Fruit fly (Drosophila melanogaster) whole organism, embryonic: ENCODE results near the gene Gmap.
A peak's percentile ranks its signal among the peaks of the same experiment; 100 is the strongest.

ENCODE experiments used
- Bgb ChIP-seq: fragments of 200-800 bp; sonication (Bioruptor generic); IDR thresholded peaks from 2 replicates; pipeline ENCODE4 v1.3.6; 2022; ENCODE audit warnings: missing biosample characterization, missing genetic modification characterization; ENCODE audit not compliant: partially characterized antibody
- C15 ChIP-seq: fragments of 200-800 bp; sonication (Bioruptor generic); IDR thresholded peaks from 3 replicates; pipeline ENCODE4 v1.3.6; 2022; ENCODE audit warnings: missing biosample characterization, missing genetic modification characterization
- CG10321 ChIP-seq: fragments of 200-800 bp; sonication (Bioruptor generic); IDR thresholded peaks from 2 replicates; pipeline ENCODE4 v1.3.6; 2022; ENCODE audit warnings: missing biosample characterization, missing genetic modification characterization
- CG10543 ChIP-seq: fragments of 200-800 bp; sonication (Bioruptor generic); optimal IDR thresholded peaks from 3 replicates; lab custom pipeline; 2017; ENCODE audit warnings: missing biosample characterization, mild to moderate bottlenecking, missing genetic modification characterization, moderate library complexity
- CG12071 ChIP-seq: fragments of 200-800 bp; sonication (Bioruptor generic); optimal IDR thresholded peaks from 3 replicates; lab custom pipeline; 2018; ENCODE audit warnings: missing biosample characterization, mild to moderate bottlenecking, missing genetic modification characterization
- CG12391 ChIP-seq: fragments of 200-800 bp; sonication (Bioruptor generic); optimal IDR thresholded peaks from 3 replicates; lab custom pipeline; 2018; ENCODE audit warnings: missing biosample characterization, mild to moderate bottlenecking, missing genetic modification characterization, moderate library complexity
- CG13424 ChIP-seq: fragments of 200-800 bp; sonication (Bioruptor generic); optimal IDR thresholded peaks from 2 replicates; lab custom pipeline; 2019; ENCODE audit warnings: missing biosample characterization, mild to moderate bottlenecking, missing genetic modification characterization, moderate library complexity
- CG14441 ChIP-seq: fragments of 200-800 bp; sonication (Bioruptor generic); IDR thresholded peaks from 2 replicates; pipeline ENCODE4 v1.3.6; 2022; ENCODE audit warnings: missing biosample characterization, missing genetic modification characterization
- CG14667 ChIP-seq: fragments of 200-800 bp; sonication (Bioruptor generic); IDR thresholded peaks from 2 replicates; pipeline ENCODE4 v1.3.6; 2022; ENCODE audit warnings: missing biosample characterization, missing genetic modification characterization
- CG1602 ChIP-seq: fragments of 200-800 bp; sonication (Bioruptor generic); optimal IDR thresholded peaks from 3 replicates; lab custom pipeline; 2016; ENCODE audit warnings: missing biosample characterization, missing genetic modification characterization
- CG1603 ChIP-seq: fragments of 200-800 bp; sonication (Bioruptor generic); optimal IDR thresholded peaks from 2 replicates; lab custom pipeline; 2019; ENCODE audit warnings: missing biosample characterization, mild to moderate bottlenecking, missing genetic modification characterization, moderate library complexity
- CG16863 ChIP-seq: fragments of 200-800 bp; sonication (Bioruptor generic); optimal IDR thresholded peaks from 3 replicates; lab custom pipeline; 2016; ENCODE audit warnings: missing biosample characterization, missing genetic modification characterization
- CG2678 ChIP-seq: fragments of 200-800 bp; sonication (Bioruptor generic); optimal IDR thresholded peaks from 3 replicates; lab custom pipeline; 2019; ENCODE audit warnings: missing biosample characterization, mild to moderate bottlenecking, missing genetic modification characterization, moderate library complexity
- CG30431 ChIP-seq: fragments of 200-800 bp; sonication (Bioruptor generic); optimal IDR thresholded peaks from 2 replicates; lab custom pipeline; 2017; ENCODE audit warnings: missing biosample characterization, missing genetic modification characterization
- CG33557 ChIP-seq: fragments of 200-800 bp; sonication (Bioruptor generic); optimal IDR thresholded peaks from 2 replicates; lab custom pipeline; 2019; ENCODE audit warnings: missing biosample characterization, mild to moderate bottlenecking, missing genetic modification characterization, moderate library complexity
- CG4360 ChIP-seq: fragments of 200-800 bp; sonication (Bioruptor generic); IDR thresholded peaks from 2 replicates; pipeline ENCODE4 v1.3.6; 2022; ENCODE audit warnings: missing biosample characterization, missing genetic modification characterization
- CG6272 ChIP-seq: fragments of 200-800 bp; sonication (Bioruptor generic); IDR thresholded peaks from 2 replicates; pipeline ENCODE4 v1.3.6; 2022; ENCODE audit warnings: missing biosample characterization, missing genetic modification characterization
- CG6854 ChIP-seq: fragments of 200-800 bp; sonication (Bioruptor generic); optimal IDR thresholded peaks from 3 replicates; lab custom pipeline; 2017; ENCODE audit warnings: missing biosample characterization, mild to moderate bottlenecking, missing genetic modification characterization
- CG8924 ChIP-seq: fragments of 200-800 bp; optimal IDR thresholded peaks from 3 replicates; lab custom pipeline; 2019; ENCODE audit warnings: missing biosample characterization, mild to moderate bottlenecking, missing genetic modification characterization, moderate library complexity
- CG9727 ChIP-seq: fragments of 200-800 bp; sonication (Bioruptor generic); optimal IDR thresholded peaks from 3 replicates; lab custom pipeline; 2017; ENCODE audit warnings: missing biosample characterization, mild to moderate bottlenecking, missing genetic modification characterization
- CkIIα-i1 ChIP-seq: fragments of 200-800 bp; sonication (Bioruptor generic); IDR thresholded peaks from 2 replicates; pipeline ENCODE4 v1.3.6; 2022; ENCODE audit warnings: missing biosample characterization, missing genetic modification characterization
- Gsc ChIP-seq: fragments of 200-800 bp; sonication (Bioruptor generic); IDR thresholded peaks from 2 replicates; pipeline ENCODE4 v1.3.6; 2022; ENCODE audit warnings: missing biosample characterization, missing genetic modification characterization
- H2.0 ChIP-seq: fragments of 200-800 bp; sonication (Bioruptor generic); IDR thresholded peaks from 2 replicates; pipeline ENCODE4 v1.3.6; 2022; ENCODE audit warnings: missing biosample characterization, missing genetic modification characterization
- HLH4C ChIP-seq: fragments of 200-800 bp; sonication (Bioruptor generic); IDR thresholded peaks from 3 replicates; pipeline ENCODE4 v1.3.6; 2022; ENCODE audit warnings: missing biosample characterization, missing genetic modification characterization; ENCODE audit not compliant: partially characterized antibody
- Hr51 ChIP-seq, 2 experiments: fragments of 200-800 bp; sonication (Bioruptor generic); optimal IDR thresholded peaks; 2 replicates in 1 of 2; 3 replicates in 1 of 2; lab custom pipeline; 2016 to 2018; ENCODE audit warnings: missing biosample characterization in 2 of 2, missing genetic modification characterization in 2 of 2, mild to moderate bottlenecking in 1 of 2, moderate library complexity in 1 of 2
- Lhr ChIP-seq: fragments of 200-800 bp; sonication (Bioruptor generic); optimal IDR thresholded peaks from 3 replicates; lab custom pipeline; 2017; ENCODE audit warnings: mild to moderate bottlenecking, missing biosample characterization, missing genetic modification reagents, missing genetic modification characterization
- MESR4 ChIP-seq: fragments of 200-800 bp; sonication (Bioruptor generic); optimal IDR thresholded peaks from 2 replicates; lab custom pipeline; 2018; ENCODE audit warnings: missing biosample characterization, mild to moderate bottlenecking, missing genetic modification characterization, moderate library complexity
- Med ChIP-seq: fragments of 200-800 bp; sonication (Bioruptor generic); peaks from one replicate; lab custom pipeline; 2016; ENCODE audit warnings: missing biosample characterization, missing genetic modification characterization, mild to moderate bottlenecking, inconsistent platforms, moderate library complexity
- NFAT ChIP-seq: fragments of 200-800 bp; sonication (Bioruptor generic); IDR thresholded peaks from 2 replicates; pipeline ENCODE4 v1.3.6; 2022; ENCODE audit warnings: missing biosample characterization, missing genetic modification characterization
- Nf-YA ChIP-seq: fragments of 200-800 bp; sonication (Bioruptor generic); IDR thresholded peaks from 2 replicates; pipeline ENCODE4 v1.3.6; 2022; ENCODE audit warnings: missing biosample characterization, missing genetic modification characterization
- Nf-YC ChIP-seq: fragments of 200-800 bp; optimal IDR thresholded peaks from 3 replicates; lab custom pipeline; 2019; ENCODE audit warnings: missing biosample characterization, mild to moderate bottlenecking, missing genetic modification characterization, moderate library complexity
- Opbp ChIP-seq: fragments of 200-800 bp; sonication (Bioruptor generic); IDR thresholded peaks from 3 replicates; pipeline ENCODE4 v1.3.6; 2022; ENCODE audit warnings: missing biosample characterization, missing genetic modification characterization; ENCODE audit not compliant: partially characterized antibody
- Sox100B ChIP-seq: fragments of 200-800 bp; sonication (Bioruptor generic); optimal IDR thresholded peaks from 3 replicates; lab custom pipeline; 2018; ENCODE audit warnings: missing biosample characterization, mild to moderate bottlenecking, missing genetic modification characterization
- al ChIP-seq: fragments of 200-800 bp; sonication (Bioruptor generic); IDR thresholded peaks from 2 replicates; pipeline ENCODE4 v1.3.6; 2022; ENCODE audit warnings: missing biosample characterization, missing genetic modification characterization
- amos ChIP-seq: fragments of 200-800 bp; sonication (Bioruptor generic); IDR thresholded peaks from 2 replicates; pipeline ENCODE4 v1.3.6; 2022; ENCODE audit warnings: missing biosample characterization, missing genetic modification characterization; ENCODE audit not compliant: partially characterized antibody
- ash1 ChIP-seq: fragments of 200-800 bp; sonication (Bioruptor generic); optimal IDR thresholded peaks from 2 replicates; lab custom pipeline; 2018; ENCODE audit warnings: missing biosample characterization, mild to moderate bottlenecking, missing genetic modification characterization
- bigmax ChIP-seq: fragments of 200-800 bp; sonication (Bioruptor generic); optimal IDR thresholded peaks from 2 replicates; lab custom pipeline; 2018; ENCODE audit warnings: missing biosample characterization, mild to moderate bottlenecking, missing genetic modification characterization
- cato ChIP-seq: fragments of 200-800 bp; sonication (Bioruptor generic); optimal IDR thresholded peaks from 2 replicates; lab custom pipeline; 2016; ENCODE audit warnings: missing biosample characterization, missing genetic modification characterization, borderline replicate concordance
- chif ChIP-seq, 2 experiments: fragments of 200-800 bp; sonication (Bioruptor generic); optimal IDR thresholded peaks; 3 replicates each; lab custom pipeline; 2016; ENCODE audit warnings: missing biosample characterization in 2 of 2, missing genetic modification characterization in 2 of 2
- chn ChIP-seq: fragments of 200-800 bp; sonication (Bioruptor generic); optimal IDR thresholded peaks from 2 replicates; lab custom pipeline; 2016; ENCODE audit warnings: missing biosample characterization, missing genetic modification characterization
- exex ChIP-seq: fragments of 200-800 bp; sonication (Bioruptor generic); optimal IDR thresholded peaks from 4 replicates; lab custom pipeline; 2018; ENCODE audit warnings: missing biosample characterization, mild to moderate bottlenecking, missing genetic modification characterization, moderate library complexity
- fd64A ChIP-seq: fragments of 200-800 bp; sonication (Bioruptor generic); optimal IDR thresholded peaks from 3 replicates; lab custom pipeline; 2018; ENCODE audit warnings: missing biosample characterization, mild to moderate bottlenecking, missing genetic modification characterization
- fru ChIP-seq: fragments of >200 bp; optimal IDR thresholded peaks from 2 replicates; lab custom pipeline; 2017
- lola ChIP-seq, 3 experiments: fragments of >200 bp in 2 of 3; fragments of 200-800 bp in 1 of 3; sonication (Bioruptor generic) in 1 of 3; optimal IDR thresholded peaks; 2 replicates each; lab custom pipeline; 2017 to 2019; ENCODE audit warnings: missing biosample characterization in 3 of 3, missing genetic modification characterization in 3 of 3, mild to moderate bottlenecking in 1 of 3, moderate library complexity in 1 of 3
- mirr ChIP-seq: fragments of 200-800 bp; sonication (Bioruptor generic); optimal IDR thresholded peaks from 3 replicates; lab custom pipeline; 2018; ENCODE audit warnings: missing biosample characterization, mild to moderate bottlenecking, missing genetic modification characterization
- p53 ChIP-seq: fragments of 200-800 bp; sonication (Bioruptor generic); optimal IDR thresholded peaks from 2 replicates; lab custom pipeline; 2016; ENCODE audit warnings: missing biosample characterization, missing genetic modification characterization
- run ChIP-seq: fragments of 200-800 bp; sonication (Bioruptor generic); optimal IDR thresholded peaks from 3 replicates; lab custom pipeline; 2018; ENCODE audit warnings: missing biosample characterization, mild to moderate bottlenecking, missing genetic modification characterization
- sr ChIP-seq: fragments of 200-800 bp; sonication (Bioruptor generic); IDR thresholded peaks from 3 replicates; pipeline ENCODE4 v1.3.6; 2022; ENCODE audit warnings: missing biosample characterization, missing genetic modification characterization
- stc ChIP-seq: fragments of 200-800 bp; sonication (Bioruptor generic); IDR thresholded peaks from 2 replicates; pipeline ENCODE4 v1.3.6; 2022; ENCODE audit warnings: missing biosample characterization, missing genetic modification characterization
- sug ChIP-seq: fragments of 200-800 bp; optimal IDR thresholded peaks from 2 replicates; lab custom pipeline; 2019; ENCODE audit warnings: missing biosample characterization, mild to moderate bottlenecking, missing genetic modification characterization, moderate library complexity

The Gmap gene

DNA sequence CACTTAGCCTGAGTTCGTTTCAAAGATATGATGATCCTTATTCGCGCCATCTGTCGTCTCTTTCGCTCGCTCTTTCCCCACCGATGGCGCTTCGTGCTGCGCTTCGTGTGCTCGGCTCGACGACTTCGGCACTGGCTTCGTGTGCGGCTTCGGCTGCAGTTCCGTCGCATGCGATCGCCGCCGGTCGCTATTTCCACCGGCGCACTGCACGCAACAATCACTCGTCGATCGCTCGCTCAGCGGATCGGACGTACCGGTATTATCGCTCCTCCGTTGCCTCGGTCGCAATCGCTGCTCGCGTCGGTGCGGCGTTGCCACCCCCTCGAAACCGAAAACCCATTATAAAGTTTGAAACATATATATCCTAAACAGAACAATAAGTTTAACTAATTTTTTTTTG lies 12.1 kb downstream of the Gmap start (continued):
- TF ChIP-seq cato, result no peak
- TF ChIP-seq Nf-YC (tag; lab: Kevin White, UChicago), result peak; percentile 11
- TF ChIP-seq chif (GFP tag; optimal IDR thresholded peaks at IDR 0.05; lab: Kevin White, UChicago), result peak in 1 of 2 experiments; percentile 22
- TF ChIP-seq mirr (GFP tag; lab: Kevin White, UChicago), result no peak
- no peak for TF ChIP-seq CG14667 (GFP tag; lab: Robert Waterston, UW)
- TF ChIP-seq Gsc (GFP tag; lab: Robert Waterston, UW), result no peak
- TF ChIP-seq amos (GFP tag; lab: Robert Waterston, UW), result peak; percentile 36; the same call in 1 of the 2 replicates
- TF ChIP-seq CG16863 (GFP tag; lab: Kevin White, UChicago), result no peak
- TF ChIP-seq HLH4C (GFP tag; lab: Robert Waterston, UW), result no peak
- TF ChIP-seq CkIIα-i1 (GFP tag; lab: Robert Waterston, UW), result no peak
- TF ChIP-seq CG6272 (GFP tag; lab: Robert Waterston, UW), result no peak
- no peak for TF ChIP-seq CG10543 (GFP tag; lab: Kevin White, UChicago)
- TF ChIP-seq CG9727 (GFP tag; lab: Kevin White, UChicago), result peak; percentile 44
- TF ChIP-seq Sox100B (GFP tag; lab: Kevin White, UChicago), result no peak
- no peak for TF ChIP-seq ash1 (GFP tag; lab: Kevin White, UChicago)
- TF ChIP-seq Med (GFP tag; lab: Kevin White, UChicago), result peak; percentile 85
- TF ChIP-seq bigmax, result no peak
- peak; percentile 1 for TF ChIP-seq Lhr
- peak; percentile 12 for TF ChIP-seq CG12391
- TF ChIP-seq MESR4 (GFP tag; lab: Kevin White, UChicago), result peak; percentile 14
- TF ChIP-seq H2.0 (GFP tag; lab: Robert Waterston, UW), result no peak
- no peak for TF ChIP-seq al (GFP tag; lab: Robert Waterston, UW)
- 0 out of 2 replicates have a peak, but pooled peaks have one; percentile 5 for TF ChIP-seq stc
- TF ChIP-seq CG12071 (GFP tag; lab: Kevin White, UChicago), result no peak
- TF ChIP-seq NFAT (GFP tag; lab: Robert Waterston, UW), result no peak
- TF ChIP-seq CG33557 (GFP tag; lab: Kevin White, UChicago), result peak; percentile 61
- peak; percentile 53; the same call in 1 of the 3 replicates for TF ChIP-seq Opbp (GFP tag; lab: Robert Waterston, UW)
- no peak for TF ChIP-seq CG30431
- TF ChIP-seq CG13424 (tag; lab: Kevin White, UChicago), result peak; percentile 8
- TF ChIP-seq CG10321, result no peak
- no peak for TF ChIP-seq CG2678
- no peak for TF ChIP-seq C15 (GFP tag; lab: Robert Waterston, UW)
- 0 out of 2 replicates have a peak, but pooled peaks have one; percentile 28 for TF ChIP-seq CG4360 (GFP tag; lab: Robert Waterston, UW)
- no peak for TF ChIP-seq p53 (GFP tag; lab: Kevin White, UChicago)
- TF ChIP-seq fru (lab: Kevin White, UChicago), result no peak
- peak; percentile 10 for TF ChIP-seq sug
- TF ChIP-seq lola (GFP tag; optimal IDR thresholded peaks at IDR 0.05; lab: Kevin White, UChicago), result no peak
- TF ChIP-seq CG6854 (GFP tag; lab: Kevin White, UChicago), result no peak
- no peak for TF ChIP-seq exex
- TF ChIP-seq Nf-YA (GFP tag; lab: Robert Waterston, UW), result 0 out of 2 replicates have a peak, but pooled peaks have one; percentile 28
- TF ChIP-seq run (tag; lab: Kevin White, UChicago), result no peak
- peak; percentile 6 for TF ChIP-seq CG8924
- TF ChIP-seq fd64A, result peak; percentile 42
- peak in 1 of 2 experiments; percentile 0 for TF ChIP-seq Hr51 (GFP tag; optimal IDR thresholded peaks at IDR 0.05; lab: Kevin White, UChicago)
- TF ChIP-seq chn (GFP tag; lab: Kevin White, UChicago), result peak; percentile 30
- TF ChIP-seq CG14441 (GFP tag; lab: Robert Waterston, UW), result no peak
- TF ChIP-seq CG1602 (GFP tag; lab: Kevin White, UChicago), result no peak
- TF ChIP-seq Bgb (GFP tag; lab: Robert Waterston, UW), result peak; percentile 22; the same call in 1 of the 2 replicates
- TF ChIP-seq CG1603 (tag; lab: Kevin White, UChicago), result peak; percentile 46
- TF ChIP-seq sr (GFP tag; lab: Robert Waterston, UW), result peak; percentile 28; the same call in 1 of the 3 replicates
